Worm (Caenorhabditis elegans) whole organism, L4/young adult: ENCODE results near the gene cyn-8.

Experiments used
- W03F9.2 ChIP-seq: fragments of 150-350 bp; optimal IDR thresholded peaks from 2 replicates; lab custom pipeline; 2014; ENCODE audit warnings: missing biosample characterization, missing genetic modification characterization
- dao-5 ChIP-seq: sonication (generic microtip); optimal IDR thresholded peaks from 2 replicates; lab custom pipeline; 2016; ENCODE audit warnings: missing genotype, missing genetic modification characterization, moderate library complexity, missing compliant biosample characterization
- him-1 ChIP-seq: sonication (generic microtip); optimal IDR thresholded peaks from 2 replicates; lab custom pipeline; 2016; ENCODE audit warnings: missing genotype, missing genetic modification reagents, missing genetic modification characterization, missing compliant biosample characterization

ce11 chrX:8869112-8869675 lies 41.9 kb upstream of the cyn-8 start, which contains the start of the genes ubc-22 and ubc-21:
- no peak for TF ChIP-seq dao-5
- TF ChIP-seq him-1 = no peak
- TF ChIP-seq W03F9.2 (tag; lab: Kevin White, UChicago) = no peak
